Worm (Caenorhabditis elegans) whole organism, L1 larva: ENCODE measurements around the gene msp-19.

Experiments used
- C34B4.2 ChIP-seq: sonication (generic microtip); optimal IDR thresholded peaks from 2 replicates; lab custom pipeline; 2017; ENCODE audit warnings: mild to moderate bottlenecking, missing genetic modification characterization, missing compliant biosample characterization
- F16B12.6 ChIP-seq: fragments of 150-350 bp; optimal IDR thresholded peaks from 2 replicates; lab custom pipeline; 2014; ENCODE audit warnings: missing biosample characterization, missing genetic modification characterization
- aly-2 ChIP-seq: fragments of 150-350 bp; optimal IDR thresholded peaks from 2 replicates; lab custom pipeline; 2014; ENCODE audit warnings: missing biosample characterization, missing genetic modification characterization
- ama-1 ChIP-seq: fragments of 150-350 bp; optimal IDR thresholded peaks from 2 replicates; lab custom pipeline; 2014
- ceh-63 ChIP-seq: fragments of 200-800 bp; sonication (Bioruptor generic); optimal IDR thresholded peaks from 2 replicates; lab custom pipeline; 2018; ENCODE audit warnings: mild to moderate bottlenecking, missing genetic modification characterization, missing compliant biosample characterization
- ceh-8 ChIP-seq: fragments of 200-800 bp; sonication (Bioruptor generic); optimal IDR thresholded peaks from 2 replicates; lab custom pipeline; 2018; ENCODE audit warnings: mild to moderate bottlenecking, missing genetic modification characterization, moderate library complexity, missing compliant biosample characterization
- ceh-82 ChIP-seq, 3 experiments: fragments of 150-350 bp in 1 of 3; sonication (generic microtip) in 2 of 3; optimal IDR thresholded peaks; 2 replicates each; lab custom pipeline; 2014 to 2017; ENCODE audit warnings: missing biosample characterization in 3 of 3, missing genetic modification characterization in 3 of 3
- ces-1 ChIP-seq: fragments of 150-350 bp; optimal IDR thresholded peaks from 2 replicates; lab custom pipeline; 2014; ENCODE audit warnings: missing biosample characterization, missing genetic modification reagents, missing genetic modification characterization
- dsc-1 ChIP-seq: sonication (generic microtip); optimal IDR thresholded peaks from 2 replicates; lab custom pipeline; 2016; ENCODE audit warnings: mild to moderate bottlenecking, missing genetic modification characterization, missing compliant biosample characterization
- efl-1 ChIP-seq, 4 experiments: fragments of 150-350 bp; optimal IDR thresholded peaks in 3 of 4; peaks in 1 of 4; 1 replicate in 1 of 4; 2 replicates in 3 of 4; lab custom pipeline; 2014; ENCODE audit warnings: missing biosample characterization in 2 of 4, missing genetic modification characterization in 2 of 4, missing genetic modification reagents in 2 of 4
- elt-2 ChIP-seq: sonication (generic microtip); optimal IDR thresholded peaks from 2 replicates; lab custom pipeline; 2016; ENCODE audit warnings: missing genetic modification characterization, mild to moderate bottlenecking, inconsistent platforms, missing compliant biosample characterization, missing genetic modification reagents
- elt-3 ChIP-seq, 6 experiments: fragments of 150-350 bp in 1 of 6; sonication (generic microtip); optimal IDR thresholded peaks; 2 replicates each; lab custom pipeline; 2017 to 2018; ENCODE audit warnings: missing biosample characterization in 6 of 6, missing genetic modification characterization in 6 of 6, inconsistent platforms in 1 of 6
- fkh-10 ChIP-seq: sonication (generic microtip); optimal IDR thresholded peaks from 2 replicates; lab custom pipeline; 2017; ENCODE audit warnings: missing biosample characterization, missing genetic modification reagents, missing genetic modification characterization
- fkh-8 ChIP-seq: sonication (generic microtip); optimal IDR thresholded peaks from 2 replicates; lab custom pipeline; 2016; ENCODE audit warnings: mild to moderate bottlenecking, missing genetic modification characterization, missing compliant biosample characterization
- fos-1 ChIP-seq: fragments of 150-350 bp; optimal IDR thresholded peaks from 2 replicates; lab custom pipeline; 2014; ENCODE audit warnings: missing biosample characterization, missing genetic modification characterization
- hlh-17 ChIP-seq: fragments of 200-800 bp; sonication (Bioruptor generic); optimal IDR thresholded peaks from 2 replicates; lab custom pipeline; 2018; ENCODE audit warnings: missing genetic modification characterization, mild to moderate bottlenecking, missing compliant biosample characterization, moderate library complexity, borderline replicate concordance
- hlh-4 ChIP-seq: sonication (generic microtip); optimal IDR thresholded peaks from 2 replicates; lab custom pipeline; 2016; ENCODE audit warnings: mild to moderate bottlenecking, missing genetic modification characterization, missing compliant biosample characterization
- jun-1 ChIP-seq: fragments of 150-350 bp; optimal IDR thresholded peaks from 2 replicates; lab custom pipeline; 2014; ENCODE audit warnings: missing biosample characterization, missing genetic modification reagents, missing genetic modification characterization
- lir-3 ChIP-seq: sonication (generic microtip); optimal IDR thresholded peaks from 2 replicates; lab custom pipeline; 2016; ENCODE audit warnings: mild to moderate bottlenecking, missing genetic modification characterization, moderate library complexity, missing compliant biosample characterization; ENCODE audit not compliant: poor library complexity
- lsy-2 ChIP-seq, 2 experiments: fragments of 150-350 bp; optimal IDR thresholded peaks; 2 replicates each; lab custom pipeline; 2014; ENCODE audit warnings: missing biosample characterization in 2 of 2, missing genetic modification characterization in 2 of 2
- mab-9 ChIP-seq: fragments of 200-800 bp; sonication (Bioruptor generic); IDR thresholded peaks from 2 replicates; pipeline ENCODE4 v1.3.6; 2022; ENCODE audit warnings: missing genetic modification reagents, missing genetic modification characterization, missing compliant biosample characterization
- mdl-1 ChIP-seq, 2 experiments: fragments of 150-350 bp; optimal IDR thresholded peaks; 2 replicates each; lab custom pipeline; 2014 to 2017; ENCODE audit warnings: missing biosample characterization in 2 of 2, missing genetic modification characterization in 2 of 2, inconsistent platforms in 1 of 2
- mep-1 ChIP-seq: fragments of 150-350 bp; optimal IDR thresholded peaks from 2 replicates; lab custom pipeline; 2014; ENCODE audit warnings: missing biosample characterization, missing genetic modification characterization
- nhr-19 ChIP-seq: fragments of 200-800 bp; sonication (Bioruptor generic); conservative IDR thresholded peaks from 2 replicates; pipeline ENCODE4 v1.3.6; 2022; ENCODE audit warnings: missing genetic modification characterization, missing compliant biosample characterization
- nhr-237 ChIP-seq: fragments of 150-350 bp; optimal IDR thresholded peaks from 2 replicates; lab custom pipeline; 2014; ENCODE audit warnings: missing biosample characterization, missing genetic modification characterization
- nhr-47 ChIP-seq: sonication (generic microtip); optimal IDR thresholded peaks from 2 replicates; lab custom pipeline; 2016; ENCODE audit warnings: mild to moderate bottlenecking, missing genetic modification characterization, moderate library complexity, missing compliant biosample characterization
- nhr-71 ChIP-seq: sonication (generic microtip); optimal IDR thresholded peaks from 2 replicates; lab custom pipeline; 2016; ENCODE audit warnings: mild to moderate bottlenecking, missing genetic modification characterization, moderate library complexity, missing compliant biosample characterization
- nhr-76 ChIP-seq: sonication (generic microtip); optimal IDR thresholded peaks from 2 replicates; lab custom pipeline; 2017; ENCODE audit warnings: missing biosample characterization, missing genetic modification characterization
- pax-3 ChIP-seq: fragments of 200-800 bp; sonication (Bioruptor generic); optimal IDR thresholded peaks from 2 replicates; lab custom pipeline; 2018; ENCODE audit warnings: mild to moderate bottlenecking, missing genetic modification characterization, moderate library complexity, missing compliant biosample characterization
- pqm-1 ChIP-seq: sonication (generic microtip); optimal IDR thresholded peaks from 3 replicates; lab custom pipeline; 2017; ENCODE audit warnings: missing biosample characterization, missing genetic modification characterization
- rnt-1 ChIP-seq: sonication (generic microtip); optimal IDR thresholded peaks from 2 replicates; lab custom pipeline; 2016; ENCODE audit warnings: mild to moderate bottlenecking, missing genetic modification characterization, moderate library complexity, missing compliant biosample characterization
- sox-4 ChIP-seq: sonication (generic microtip); optimal IDR thresholded peaks from 2 replicates; lab custom pipeline; 2016; ENCODE audit warnings: missing genetic modification characterization, missing compliant biosample characterization
- sptf-1 ChIP-seq: fragments of 150-350 bp; optimal IDR thresholded peaks from 2 replicates; lab custom pipeline; 2014; ENCODE audit warnings: missing biosample characterization, missing genetic modification characterization
- sup-37 ChIP-seq: fragments of 200-800 bp; sonication (Bioruptor generic); optimal IDR thresholded peaks from 2 replicates; lab custom pipeline; 2018; ENCODE audit warnings: mild to moderate bottlenecking, missing genetic modification characterization, missing compliant biosample characterization
- swsn-7 ChIP-seq: sonication (generic microtip); optimal IDR thresholded peaks from 2 replicates; lab custom pipeline; 2016; ENCODE audit warnings: missing genetic modification characterization, missing compliant biosample characterization
- tbx-2 ChIP-seq: sonication (generic microtip); optimal IDR thresholded peaks from 2 replicates; lab custom pipeline; 2016; ENCODE audit warnings: missing genetic modification characterization, missing compliant biosample characterization
- tlp-1 ChIP-seq: fragments of 150-350 bp; optimal IDR thresholded peaks from 2 replicates; lab custom pipeline; 2014; ENCODE audit warnings: missing biosample characterization, missing genetic modification characterization
- unc-130 ChIP-seq: fragments of 150-350 bp; optimal IDR thresholded peaks from 2 replicates; lab custom pipeline; 2017; ENCODE audit warnings: missing biosample characterization, missing genetic modification characterization, inconsistent platforms
- unc-62 ChIP-seq: fragments of 150-350 bp; optimal IDR thresholded peaks from 2 replicates; lab custom pipeline; 2014; ENCODE audit warnings: missing biosample characterization, missing genetic modification reagents, missing genetic modification characterization
- unc-86 ChIP-seq: sonication (generic microtip); optimal IDR thresholded peaks from 2 replicates; lab custom pipeline; 2016; ENCODE audit warnings: missing genetic modification characterization, missing compliant biosample characterization
- unc-98 ChIP-seq: fragments of 200-800 bp; sonication (Bioruptor generic); IDR thresholded peaks from 2 replicates; pipeline ENCODE4 v1.3.6; 2022; ENCODE audit warnings: missing genetic modification characterization, missing compliant biosample characterization
- vab-15 ChIP-seq: sonication (generic microtip); optimal IDR thresholded peaks from 2 replicates; lab custom pipeline; 2017; ENCODE audit warnings: missing genotype, mild to moderate bottlenecking, missing genetic modification characterization, missing compliant biosample characterization
- ztf-4 ChIP-seq: fragments of 150-350 bp; optimal IDR thresholded peaks from 2 replicates; lab custom pipeline; 2014; ENCODE audit warnings: missing biosample characterization, missing genetic modification characterization

Gene msp-19

DNA sequence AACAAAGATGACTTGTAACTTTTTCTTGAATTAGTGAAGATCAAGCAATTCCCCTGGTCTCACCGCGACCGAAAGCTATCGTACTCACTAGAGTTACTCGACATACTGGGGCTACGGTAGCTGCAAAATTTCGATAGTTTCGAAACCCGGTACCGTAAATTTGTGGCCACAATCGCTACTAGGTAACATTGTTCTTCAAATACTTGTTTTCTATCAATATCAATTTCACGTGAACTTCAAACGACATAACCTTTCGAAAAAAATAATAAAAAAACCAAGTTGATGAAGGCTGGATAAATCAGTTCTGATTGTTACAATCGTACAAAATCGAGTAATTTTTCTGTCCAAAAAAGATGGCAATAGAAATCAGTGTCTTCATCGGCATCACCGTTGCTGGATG lies 12.1 kb downstream of the msp-19 start, which contains the start of gene F36H12.3:
Gene F36H12.3, plus strand, starts transcription at position 301 of the 400 bp plus-strand sequence.
- no peak for TF ChIP-seq pqm-1 (tag; lab: Kevin White, UChicago)

DNA sequence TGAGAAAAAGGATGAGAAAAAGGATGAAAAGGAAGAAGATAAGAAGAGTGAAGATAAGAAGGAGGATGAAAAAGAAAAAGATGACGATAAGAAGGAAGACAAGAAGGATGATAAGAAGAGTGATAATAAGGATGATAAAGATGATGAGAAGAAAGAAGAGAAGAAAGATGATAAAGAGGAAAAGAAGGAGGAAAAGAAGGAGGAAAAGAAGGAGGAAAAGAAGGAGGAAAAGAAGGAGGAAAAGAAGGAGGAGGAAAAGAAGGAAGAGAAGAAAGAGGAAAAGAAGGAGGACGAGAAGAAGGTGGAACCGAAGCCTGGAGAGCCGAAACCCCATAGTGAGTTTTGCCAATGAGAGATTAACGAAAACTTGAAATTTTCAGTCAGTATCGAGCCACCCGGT lies 13.0 kb downstream of the msp-19 start:
- no peak for TF ChIP-seq fkh-10
- no peak for TF ChIP-seq ceh-82 (tag; optimal IDR thresholded peaks at IDR 0.05; lab: Kevin White, UChicago)
- no peak for TF ChIP-seq nhr-76 (tag; lab: Kevin White, UChicago)
- no peak for TF ChIP-seq dsc-1 (tag; lab: Kevin White, UChicago)
- no peak for TF ChIP-seq unc-62 (GFP tag; lab: Kevin White, UChicago)
- no peak for TF ChIP-seq lir-3
- TF ChIP-seq hlh-17 (GFP tag; lab: Kevin White, UChicago): no peak
- no peak for TF ChIP-seq elt-2
- no peak for TF ChIP-seq sup-37 (GFP tag; lab: Kevin White, UChicago)
- no peak for TF ChIP-seq vab-15 (tag; lab: Kevin White, UChicago)
- TF ChIP-seq mep-1 (tag; lab: Kevin White, UChicago): no peak

DNA sequence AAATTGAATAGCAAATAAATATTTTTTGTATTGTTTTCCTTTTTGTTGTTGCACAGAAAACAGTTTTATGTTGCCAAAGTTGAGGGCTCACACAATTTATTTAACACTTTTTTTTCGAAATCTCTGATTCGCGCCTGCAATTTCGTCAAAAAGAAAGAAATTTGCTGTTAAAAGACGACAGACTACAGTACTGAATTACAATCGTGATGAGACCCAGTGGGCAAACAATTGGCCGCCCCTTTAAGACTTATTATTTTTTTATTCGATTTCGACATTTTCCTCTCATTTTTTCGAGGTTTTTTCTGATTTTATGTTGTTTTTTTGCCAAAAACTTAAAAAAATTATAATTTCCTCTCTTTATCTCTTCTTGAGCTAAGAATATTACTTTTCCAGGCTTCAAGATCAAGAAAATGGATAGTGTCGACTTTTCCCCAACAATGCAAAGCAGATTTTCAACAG lies 13.8 kb downstream of the msp-19 start, which contains the start of gene slfl-4:
Gene slfl-4, plus strand, starts transcription at position 409 of the 459 bp plus-strand sequence.
- TF ChIP-seq nhr-237 (tag; lab: Kevin White, UChicago): no peak
- TF ChIP-seq ceh-63: no peak
- no peak for TF ChIP-seq fkh-10
- no peak for TF ChIP-seq tbx-2
- TF ChIP-seq sox-4: no peak
- TF ChIP-seq unc-130 (tag; lab: Kevin White, UChicago): no peak
- no peak for TF ChIP-seq swsn-7
- TF ChIP-seq dsc-1 (tag; lab: Kevin White, UChicago): no peak
- no peak for TF ChIP-seq lsy-2 (tag; optimal IDR thresholded peaks at IDR 0.05; lab: Kevin White, UChicago)
- TF ChIP-seq mdl-1 (tag; optimal IDR thresholded peaks at IDR 0.05; lab: Kevin White, UChicago): no peak
- no peak for TF ChIP-seq ama-1 (lab: Kevin White, UChicago)
- no peak for TF ChIP-seq aly-2 (tag; lab: Kevin White, UChicago)
- TF ChIP-seq tlp-1: no peak
- TF ChIP-seq hlh-4 (tag; lab: Kevin White, UChicago): no peak

DNA sequence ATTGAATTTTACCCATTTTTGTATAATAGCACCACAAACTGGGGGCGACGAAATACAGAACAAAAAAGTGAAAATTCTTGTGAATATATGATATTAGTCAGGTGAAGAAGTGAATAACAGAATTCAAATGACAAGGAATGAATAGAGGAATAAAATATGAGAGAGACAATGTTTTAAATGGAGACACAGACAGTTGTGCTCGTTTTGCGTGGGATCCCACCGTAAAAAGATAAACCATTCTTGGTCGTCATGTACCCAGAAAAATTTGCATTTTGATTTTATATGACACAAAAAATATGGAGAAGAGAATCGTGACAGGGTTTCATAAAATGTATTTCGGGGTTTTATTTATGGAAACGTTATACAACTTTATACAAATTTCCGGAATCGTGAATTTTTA lies 17.4 kb downstream of the msp-19 start, which contains the start of gene F36H12.17:
Gene F36H12.17, minus strand, starts transcription at position 101 of the 400 bp plus-strand sequence.
- TF ChIP-seq rnt-1: no peak
- TF ChIP-seq ceh-8 (GFP tag; lab: Kevin White, UChicago): no peak
- TF ChIP-seq sup-37 (GFP tag; lab: Kevin White, UChicago): no peak

DNA sequence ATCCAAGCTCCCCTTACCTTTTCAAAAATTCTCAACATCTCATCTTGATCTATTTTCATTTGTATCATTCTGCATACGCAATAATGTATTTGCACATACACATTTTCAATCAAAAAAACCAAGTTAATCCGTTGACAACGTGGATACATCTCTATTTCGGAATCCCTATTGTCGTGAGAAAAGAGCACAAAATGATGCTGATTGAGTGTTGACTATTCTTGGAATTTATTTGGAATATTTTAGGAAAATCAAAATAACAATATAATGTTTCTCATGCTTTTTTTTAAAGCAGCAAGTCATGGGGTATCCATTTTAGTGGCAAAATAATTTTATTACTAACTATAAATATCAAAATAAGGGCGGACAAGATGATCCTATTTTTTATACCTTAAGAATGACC lies 21.1 kb downstream of the msp-19 start:
- TF ChIP-seq fkh-8 (tag; lab: Kevin White, UChicago) (peak; percentile 58), dsc-1 (tag; lab: Kevin White, UChicago) (peak; percentile 81), swsn-7 (no peak), pax-3 (peak; percentile 52), sox-4 (peak; percentile 2)
- TF ChIP-seq, all 84 proteins: peak for 4

DNA sequence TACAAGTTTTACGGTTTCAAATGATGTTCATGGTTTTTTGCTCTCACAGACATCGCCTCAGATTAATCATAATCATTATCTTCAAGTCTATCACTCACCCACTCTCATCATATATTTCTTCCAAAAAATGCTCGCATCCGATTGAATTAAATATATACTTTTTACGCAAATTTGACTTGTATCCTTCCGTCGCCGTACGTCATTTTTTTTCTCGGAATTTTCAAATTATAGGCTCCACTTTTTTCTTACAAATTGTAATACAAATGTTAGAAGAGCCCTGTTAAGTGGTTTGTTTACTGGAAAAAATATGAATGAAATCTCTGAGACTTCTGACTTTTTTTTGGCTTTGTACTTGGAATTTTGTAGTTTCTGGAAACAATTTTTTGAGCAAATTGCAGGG lies 26.8 kb downstream of the msp-19 start:
- no peak for TF ChIP-seq efl-1 (optimal IDR thresholded peaks at IDR 0.05; lab: Kevin White, UChicago)
- TF ChIP-seq efl-1 (GFP tag; optimal IDR thresholded peaks at IDR 0.05 in 1 of 2; lab: Kevin White, UChicago): peak in 1 of 2 experiments; percentile 10
- TF ChIP-seq unc-130 (tag; lab: Kevin White, UChicago): no peak
- no peak for TF ChIP-seq ces-1 (GFP tag; lab: Kevin White, UChicago)
- TF ChIP-seq nhr-71 (tag; lab: Kevin White, UChicago): peak; percentile 24
- no peak for TF ChIP-seq jun-1 (tag; lab: Kevin White, UChicago)
- no peak for TF ChIP-seq C34B4.2
- peak; percentile 46 for TF ChIP-seq fkh-8 (tag; lab: Kevin White, UChicago)
- peak; percentile 61 for TF ChIP-seq dsc-1 (tag; lab: Kevin White, UChicago)
- TF ChIP-seq ztf-4: no peak
- TF ChIP-seq mab-9 (GFP tag; lab: Robert Waterston, UW): no peak
- TF ChIP-seq fos-1 (tag; lab: Kevin White, UChicago): no peak
- peak; percentile 30 for TF ChIP-seq nhr-47 (tag; lab: Kevin White, UChicago)
- TF ChIP-seq lir-3: no peak
- no peak for TF ChIP-seq sptf-1 (tag; lab: Kevin White, UChicago)
- TF ChIP-seq unc-86 (tag; lab: Kevin White, UChicago): no peak
- no peak for TF ChIP-seq F16B12.6 (tag; lab: Kevin White, UChicago)
- no peak for TF ChIP-seq ama-1 (lab: Kevin White, UChicago)
- no peak for TF ChIP-seq nhr-19 (GFP tag; lab: Robert Waterston, UW)
- no peak for TF ChIP-seq unc-98 (GFP tag; lab: Robert Waterston, UW)
- TF ChIP-seq elt-3 (tag; optimal IDR thresholded peaks at IDR 0.05; lab: Kevin White, UChicago): no peak
